Worm (Caenorhabditis elegans) whole organism, L2 larva: ENCODE results near the gene T05H10.1.

Experiments
- C34F6.9 ChIP-seq: fragments of 150-350 bp; optimal IDR thresholded peaks from 2 replicates; lab custom pipeline; 2014; ENCODE audit warnings: missing biosample characterization, missing genetic modification characterization
- F13H6.1 ChIP-seq: sonication (generic microtip); optimal IDR thresholded peaks from 2 replicates; lab custom pipeline; 2016; ENCODE audit warnings: missing genetic modification characterization, missing compliant biosample characterization
- R02D3.7 ChIP-seq: fragments of 150-350 bp; optimal IDR thresholded peaks from 2 replicates; lab custom pipeline; 2014; ENCODE audit warnings: missing biosample characterization, missing genetic modification characterization
- Y55F3AM.14 ChIP-seq: fragments of 200-800 bp; sonication (Bioruptor generic); optimal IDR thresholded peaks from 2 replicates; lab custom pipeline; 2018; ENCODE audit warnings: mild to moderate bottlenecking, missing genetic modification characterization, missing compliant biosample characterization
- ZK546.5 ChIP-seq: sonication (generic microtip); optimal IDR thresholded peaks from 2 replicates; lab custom pipeline; 2017; ENCODE audit warnings: missing biosample characterization, missing genetic modification characterization
- alr-1 ChIP-seq: fragments of 150-350 bp; optimal IDR thresholded peaks from 2 replicates; lab custom pipeline; 2014; ENCODE audit warnings: missing biosample characterization, missing genetic modification characterization
- aly-2 ChIP-seq: fragments of 150-350 bp; optimal IDR thresholded peaks from 2 replicates; lab custom pipeline; 2014; ENCODE audit warnings: missing biosample characterization, missing genetic modification characterization
- ama-1 ChIP-seq: fragments of 150-350 bp; optimal IDR thresholded peaks from 2 replicates; lab custom pipeline; 2018; ENCODE audit warnings: inconsistent platforms
- blmp-1 ChIP-seq: sonication (generic microtip); optimal IDR thresholded peaks from 2 replicates; lab custom pipeline; 2017; ENCODE audit warnings: missing genetic modification characterization, mild to moderate bottlenecking, missing compliant biosample characterization, antibody characterized with exemption, moderate library complexity; ENCODE audit not compliant: insufficient read depth
- ceh-16 ChIP-seq: fragments of 150-350 bp; optimal IDR thresholded peaks from 2 replicates; lab custom pipeline; 2014; ENCODE audit warnings: missing biosample characterization, missing genetic modification characterization
- ceh-82 ChIP-seq: fragments of 150-350 bp; optimal IDR thresholded peaks from 2 replicates; lab custom pipeline; 2014; ENCODE audit warnings: missing biosample characterization, missing genetic modification characterization
- crh-2 ChIP-seq: sonication (generic microtip); optimal IDR thresholded peaks from 2 replicates; lab custom pipeline; 2017; ENCODE audit warnings: missing biosample characterization, missing genetic modification characterization
- dmd-4 ChIP-seq: sonication (generic microtip); optimal IDR thresholded peaks from 2 replicates; lab custom pipeline; 2017; ENCODE audit warnings: missing biosample characterization, missing genetic modification characterization
- egl-27 ChIP-seq: sonication (generic microtip); optimal IDR thresholded peaks from 3 replicates; lab custom pipeline; 2017; ENCODE audit warnings: missing biosample characterization, missing genetic modification reagents, missing genetic modification characterization
- elt-1 ChIP-seq: fragments of 150-350 bp; optimal IDR thresholded peaks from 2 replicates; lab custom pipeline; 2014; ENCODE audit warnings: missing biosample characterization, missing genetic modification characterization
- elt-3 ChIP-seq: sonication (generic microtip); optimal IDR thresholded peaks from 2 replicates; lab custom pipeline; 2017; ENCODE audit warnings: missing biosample characterization, missing genetic modification characterization
- fos-1 ChIP-seq: fragments of 150-350 bp; optimal IDR thresholded peaks from 2 replicates; lab custom pipeline; 2014; ENCODE audit warnings: missing biosample characterization, missing genetic modification characterization
- gmeb-1 ChIP-seq: fragments of 150-350 bp; optimal IDR thresholded peaks from 2 replicates; lab custom pipeline; 2014; ENCODE audit warnings: missing biosample characterization, missing genetic modification characterization
- lin-11 ChIP-seq: fragments of 150-350 bp; sonication (generic microtip); optimal IDR thresholded peaks from 2 replicates; lab custom pipeline; 2014; ENCODE audit warnings: missing biosample characterization, missing genetic modification characterization, inconsistent platforms, mixed read lengths
- lin-13 ChIP-seq: fragments of 150-350 bp; optimal IDR thresholded peaks from 2 replicates; lab custom pipeline; 2014; ENCODE audit warnings: missing biosample characterization, missing genetic modification reagents, missing genetic modification characterization
- lin-39 ChIP-seq: fragments of 150-350 bp; optimal IDR thresholded peaks from 2 replicates; lab custom pipeline; 2014; ENCODE audit warnings: missing biosample characterization, missing genetic modification reagents, missing genetic modification characterization
- lsy-2 ChIP-seq, 2 experiments: fragments of 150-350 bp in 1 of 2; sonication (generic microtip) in 1 of 2; optimal IDR thresholded peaks; 2 replicates each; lab custom pipeline; 2014 to 2017; ENCODE audit warnings: missing biosample characterization in 2 of 2, missing genetic modification characterization in 2 of 2
- mab-5 ChIP-seq: fragments of 150-350 bp; optimal IDR thresholded peaks from 2 replicates; lab custom pipeline; 2014; ENCODE audit warnings: missing biosample characterization, missing genetic modification characterization
- mbf-1 ChIP-seq: sonication (generic microtip); optimal IDR thresholded peaks from 2 replicates; lab custom pipeline; 2017; ENCODE audit warnings: missing biosample characterization, missing genetic modification characterization
- mdl-1 ChIP-seq, 2 experiments: fragments of 150-350 bp in 1 of 2; sonication (generic microtip) in 1 of 2; optimal IDR thresholded peaks; 2 replicates each; lab custom pipeline; 2017; ENCODE audit warnings: missing biosample characterization in 2 of 2, missing genetic modification characterization in 2 of 2
- nhr-10 ChIP-seq: sonication (generic microtip); optimal IDR thresholded peaks from 2 replicates; lab custom pipeline; 2017; ENCODE audit warnings: missing biosample characterization, missing genetic modification characterization
- nhr-11 ChIP-seq: fragments of 150-350 bp; optimal IDR thresholded peaks from 2 replicates; lab custom pipeline; 2014; ENCODE audit warnings: missing biosample characterization, missing genetic modification characterization
- nhr-12 ChIP-seq: fragments of 150-350 bp; optimal IDR thresholded peaks from 2 replicates; lab custom pipeline; 2014; ENCODE audit warnings: missing biosample characterization, missing genetic modification characterization
- nhr-129 ChIP-seq: fragments of 150-350 bp; optimal IDR thresholded peaks from 2 replicates; lab custom pipeline; 2014; ENCODE audit warnings: missing biosample characterization, missing genetic modification characterization
- nhr-21 ChIP-seq: fragments of 150-350 bp; optimal IDR thresholded peaks from 2 replicates; lab custom pipeline; 2014; ENCODE audit warnings: missing biosample characterization, missing genetic modification characterization
- nhr-23 ChIP-seq: fragments of 150-350 bp; optimal IDR thresholded peaks from 2 replicates; lab custom pipeline; 2014; ENCODE audit warnings: missing biosample characterization, missing genetic modification reagents, missing genetic modification characterization
- nhr-237 ChIP-seq: fragments of 150-350 bp; optimal IDR thresholded peaks from 2 replicates; lab custom pipeline; 2014; ENCODE audit warnings: missing biosample characterization, missing genetic modification characterization
- nhr-25 ChIP-seq: fragments of 150-350 bp; sonication (generic microtip); optimal IDR thresholded peaks from 3 replicates; lab custom pipeline; 2014; ENCODE audit warnings: missing biosample characterization, missing genetic modification characterization
- nhr-6 ChIP-seq: fragments of 150-350 bp; optimal IDR thresholded peaks from 2 replicates; lab custom pipeline; 2014; ENCODE audit warnings: missing biosample characterization, missing genetic modification characterization
- nhr-77 ChIP-seq: fragments of 150-350 bp; optimal IDR thresholded peaks from 2 replicates; lab custom pipeline; 2014; ENCODE audit warnings: missing biosample characterization, missing genetic modification characterization
- peb-1 ChIP-seq: fragments of 150-350 bp; optimal IDR thresholded peaks from 2 replicates; lab custom pipeline; 2014; ENCODE audit warnings: missing biosample characterization, missing genetic modification characterization
- sem-4 ChIP-seq: fragments of 150-350 bp; optimal IDR thresholded peaks from 2 replicates; lab custom pipeline; 2014; ENCODE audit warnings: missing biosample characterization, missing genetic modification reagents, missing genetic modification characterization
- skn-1 ChIP-seq: sonication (generic microtip); optimal IDR thresholded peaks from 2 replicates; lab custom pipeline; 2017; ENCODE audit warnings: missing biosample characterization, missing genetic modification characterization
- sma-3 ChIP-seq: sonication (generic microtip); optimal IDR thresholded peaks from 2 replicates; lab custom pipeline; 2016; ENCODE audit warnings: missing genetic modification reagents, missing genetic modification characterization, missing compliant biosample characterization
- sma-9 ChIP-seq, 2 experiments: fragments of 150-350 bp in 1 of 2; sonication (generic microtip) in 1 of 2; optimal IDR thresholded peaks; 2 replicates each; lab custom pipeline; 2014 to 2016; ENCODE audit warnings: missing genetic modification characterization in 2 of 2, mild to moderate bottlenecking in 1 of 2, missing biosample characterization in 1 of 2, missing compliant biosample characterization in 1 of 2, missing genetic modification reagents in 1 of 2, moderate library complexity in 1 of 2
- snpc-4 ChIP-seq: fragments of 150-350 bp; optimal IDR thresholded peaks from 2 replicates; lab custom pipeline; 2014; ENCODE audit warnings: missing biosample characterization, missing genetic modification characterization
- unc-39 ChIP-seq: fragments of 150-350 bp; optimal IDR thresholded peaks from 2 replicates; lab custom pipeline; 2014; ENCODE audit warnings: missing biosample characterization, missing genetic modification characterization
- unc-55 ChIP-seq: fragments of 150-350 bp; sonication (generic microtip); optimal IDR thresholded peaks from 3 replicates; lab custom pipeline; 2014; ENCODE audit warnings: missing biosample characterization, missing genetic modification reagents, missing genetic modification characterization
- unc-62 ChIP-seq: fragments of 150-350 bp; optimal IDR thresholded peaks from 2 replicates; lab custom pipeline; 2014; ENCODE audit warnings: missing biosample characterization, missing genetic modification reagents, missing genetic modification characterization
- zag-1 ChIP-seq: fragments of 150-350 bp; optimal IDR thresholded peaks from 2 replicates; lab custom pipeline; 2014; ENCODE audit warnings: missing biosample characterization, missing genetic modification characterization
- ztf-1 ChIP-seq: fragments of 200-800 bp; sonication (Bioruptor generic); conservative IDR thresholded peaks from 2 replicates; pipeline ENCODE4 v1.3.6; 2022; ENCODE audit warnings: missing genetic modification characterization, missing compliant biosample characterization
- ztf-11 ChIP-seq: sonication (generic microtip); optimal IDR thresholded peaks from 2 replicates; lab custom pipeline; 2017; ENCODE audit warnings: missing biosample characterization, missing genetic modification characterization
- ztf-4 ChIP-seq: fragments of 150-350 bp; optimal IDR thresholded peaks from 2 replicates; lab custom pipeline; 2014; ENCODE audit warnings: missing biosample characterization, missing genetic modification characterization

The T05H10.1 gene

DNA sequence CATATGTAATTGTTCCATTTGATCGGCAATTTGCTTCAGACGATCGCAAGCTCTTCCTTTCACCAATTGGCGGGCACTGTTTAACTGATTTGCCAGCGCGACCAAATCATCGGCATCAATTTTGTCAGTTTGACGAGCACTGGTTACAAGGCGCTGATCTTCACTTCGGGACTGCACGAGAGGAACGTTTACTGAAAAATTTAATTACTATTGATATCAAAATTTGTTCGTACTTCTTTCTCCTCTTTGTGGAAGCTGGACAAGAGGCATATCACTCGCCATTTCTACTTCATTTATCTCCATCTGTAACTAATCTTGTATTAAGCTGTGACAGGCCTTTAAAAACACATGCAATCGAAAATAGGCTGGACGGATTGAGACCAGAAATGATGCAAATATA is 4.5 kb upstream of the T05H10.1 start, which contains the start of gene C08B11.9:
TSS of gene C08B11.9 (minus strand) at position 307 of the 400 bp plus-strand sequence.
- TF ChIP-seq skn-1 (tag; lab: Kevin White, UChicago) (no peak), crh-2 (tag; lab: Kevin White, UChicago) (no peak), lin-39 (tag; lab: Kevin White, UChicago) (no peak), ztf-4 (tag; lab: Kevin White, UChicago) (no peak), C34F6.9 (no peak), nhr-6 (tag; lab: Kevin White, UChicago) (no peak), lin-13 (GFP tag; lab: Kevin White, UChicago) (no peak)
- TF ChIP-seq, all 48 proteins: peak for 0

DNA sequence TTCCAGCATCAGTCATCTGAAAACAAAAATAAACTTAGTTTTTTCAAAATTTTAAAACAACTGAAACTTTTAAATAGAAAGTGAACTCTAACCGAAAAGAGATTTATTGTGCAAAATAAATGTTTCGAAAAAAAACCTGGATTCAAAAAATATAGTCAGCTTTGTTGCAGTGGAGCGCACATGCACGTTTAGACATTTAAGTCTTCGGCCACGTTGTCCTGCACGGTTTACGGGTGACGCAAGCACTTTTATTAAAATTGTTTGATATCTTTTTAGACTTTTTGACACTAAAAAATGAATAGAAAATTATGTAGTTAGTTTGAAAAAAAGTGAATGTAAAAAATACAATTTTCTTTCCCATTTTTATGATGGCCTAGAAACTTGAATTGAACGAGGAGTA is 3.0 kb upstream of the T05H10.1 start, which contains the start of the genes ubh-4 and algn-6:
TSS of gene ubh-4 (minus strand) at position 182 of the 400 bp plus-strand sequence.
TSS of gene algn-6 (plus strand) at position 387 of the 400 bp plus-strand sequence.
- TF ChIP-seq elt-3 (tag; lab: Kevin White, UChicago) (no peak), lsy-2 (tag; optimal IDR thresholded peaks at IDR 0.05; lab: Kevin White, UChicago) (peak; percentile 57 to 96), nhr-237 (tag; lab: Kevin White, UChicago) (no peak), ZK546.5 (no peak), ceh-82 (tag; lab: Kevin White, UChicago) (no peak), lin-13 (GFP tag; lab: Kevin White, UChicago) (peak; percentile 6), ama-1 (lab: Kevin White, UChicago) (no peak), zag-1 (tag; lab: Kevin White, UChicago) (no peak), alr-1 (no peak), mab-5 (tag; lab: Kevin White, UChicago) (no peak), ceh-16 (no peak), Y55F3AM.14 (no peak), lin-11 (tag; lab: Kevin White, UChicago) (no peak), ztf-1 (GFP tag; lab: Robert Waterston, UW) (no peak), nhr-11 (tag; lab: Kevin White, UChicago) (no peak), gmeb-1 (tag; lab: Kevin White, UChicago) (peak; percentile 59), crh-2 (tag; lab: Kevin White, UChicago) (peak; percentile 62), sma-3 (GFP tag; lab: Kevin White, UChicago) (peak; percentile 66), nhr-25 (tag; lab: Kevin White, UChicago) (no peak), nhr-129 (tag; lab: Kevin White, UChicago) (peak; percentile 61), fos-1 (tag; lab: Kevin White, UChicago) (peak; percentile 45), ztf-4 (tag; lab: Kevin White, UChicago) (no peak), nhr-6 (tag; lab: Kevin White, UChicago) (no peak), R02D3.7 (no peak), dmd-4 (tag; lab: Kevin White, UChicago) (no peak), mbf-1 (tag; lab: Kevin White, UChicago) (no peak), nhr-21 (tag; lab: Kevin White, UChicago) (no peak), blmp-1 (tag; lab: Kevin White, UChicago) (no peak), unc-62 (GFP tag; lab: Kevin White, UChicago) (no peak), F13H6.1 (tag; lab: Kevin White, UChicago) (no peak), nhr-12 (tag; lab: Kevin White, UChicago) (no peak), C34F6.9 (peak; percentile 86), ztf-11 (tag; lab: Kevin White, UChicago) (no peak), sem-4 (tag; lab: Kevin White, UChicago) (no peak), sma-9 (GFP tag; optimal IDR thresholded peaks at IDR 0.05; lab: Kevin White, UChicago) (peak; percentile 26), sma-9 (tag; optimal IDR thresholded peaks at IDR 0.05; lab: Kevin White, UChicago) (no peak), unc-39 (no peak), aly-2 (tag; lab: Kevin White, UChicago) (no peak), snpc-4 (tag; lab: Kevin White, UChicago) (no peak), nhr-23 (tag; lab: Kevin White, UChicago) (no peak), egl-27 (tag; lab: Kevin White, UChicago) (no peak), nhr-10 (tag; lab: Kevin White, UChicago) (no peak), peb-1 (tag; lab: Kevin White, UChicago) (no peak), unc-55 (GFP tag; lab: Kevin White, UChicago) (peak; percentile 72), mdl-1 (tag; optimal IDR thresholded peaks at IDR 0.05; lab: Kevin White, UChicago) (no peak), nhr-77 (tag; lab: Kevin White, UChicago) (no peak), skn-1 (tag; lab: Kevin White, UChicago) (peak; percentile 53), elt-1 (tag; lab: Kevin White, UChicago) (no peak), lin-39 (tag; lab: Kevin White, UChicago) (no peak)
